Worm (Caenorhabditis elegans): ENCODE measurements around the gene K02A6.3.

The K02A6.3 gene

ce11 chrX:8204475-8204874 lies 27.3 kb downstream of the K02A6.3 start:
- TF ChIP-seq fkh-8 (tag; optimal IDR thresholded peaks at IDR 0.05) (peak; percentile 37), dsc-1 (tag; optimal IDR thresholded peaks at IDR 0.05) (peak; percentile 95), mef-2 (tag; optimal IDR thresholded peaks at IDR 0.05) (no peak), fkh-4 (tag; optimal IDR thresholded peaks at IDR 0.05; ENCODE audit: borderline replicate concordance) (peak; percentile 35), lin-14 (GFP tag; optimal IDR thresholded peaks at IDR 0.05) (peak; percentile 1)

ce11 chrX:8203684-8204083 lies 28.0 kb downstream of the K02A6.3 start, which contains the start of gene C17H11.6:
C17H11.6 (minus strand) TSS chrX:8203784.
- TF ChIP-seq lin-14 (GFP tag; optimal IDR thresholded peaks at IDR 0.05) = no peak
- no peak for TF ChIP-seq nhr-84 (tag; optimal IDR thresholded peaks at IDR 0.05)
- TF ChIP-seq hlh-17 (GFP tag; optimal IDR thresholded peaks at IDR 0.05; ENCODE audit: borderline replicate concordance) = no peak
- TF ChIP-seq nhr-77 (tag; optimal IDR thresholded peaks at IDR 0.05) = no peak
- no peak for TF ChIP-seq sptf-1 (tag; optimal IDR thresholded peaks at IDR 0.05)

ce11 chrX:8201210-8201609 lies 30.5 kb downstream of the K02A6.3 start:
- no peak for TF ChIP-seq ceh-63 (GFP tag; optimal IDR thresholded peaks at IDR 0.05)
- peak; percentile 73 for TF ChIP-seq lin-14 (GFP tag; optimal IDR thresholded peaks at IDR 0.05)
- no peak for TF ChIP-seq elt-2 (tag; optimal IDR thresholded peaks at IDR 0.05)
- no peak for TF ChIP-seq C34B4.2 (tag; optimal IDR thresholded peaks at IDR 0.05)
- TF ChIP-seq skn-1 (tag; optimal IDR thresholded peaks at IDR 0.05) = no peak
- no peak for TF ChIP-seq pqm-1 (tag; optimal IDR thresholded peaks at IDR 0.05)
- TF ChIP-seq nhr-90 (tag; optimal IDR thresholded peaks at IDR 0.05; ENCODE audit: poor library complexity) = no peak
- TF ChIP-seq vab-15 (tag; optimal IDR thresholded peaks at IDR 0.05) = no peak
- TF ChIP-seq ceh-82 (tag; optimal IDR thresholded peaks at IDR 0.05) = no peak
- TF ChIP-seq nhr-85 (tag) = peak; percentile 65
- no peak for TF ChIP-seq mab-9 (GFP tag; IDR thresholded peaks at IDR 0.05)
- peak; percentile 64 for TF ChIP-seq blmp-1 (tag; optimal IDR thresholded peaks at IDR 0.05)
- no peak for TF ChIP-seq lir-3 (tag; optimal IDR thresholded peaks at IDR 0.05; ENCODE audit: poor library complexity)
- TF ChIP-seq sptf-1 (tag; optimal IDR thresholded peaks at IDR 0.05) = no peak
- TF ChIP-seq lin-35 (GFP tag; optimal IDR thresholded peaks at IDR 0.05) = no peak
- no peak for TF ChIP-seq lin-13 (GFP tag; optimal IDR thresholded peaks at IDR 0.05)
- TF ChIP-seq alr-1 (tag; optimal IDR thresholded peaks at IDR 0.05; ENCODE audit: borderline replicate concordance) = no peak

ce11 chrX:8200206-8200605 lies 31.5 kb downstream of the K02A6.3 start:
- TF ChIP-seq ces-1 (GFP tag; optimal IDR thresholded peaks at IDR 0.05) = no peak
- TF ChIP-seq vab-15 (tag; optimal IDR thresholded peaks at IDR 0.05) = no peak
- no peak for TF ChIP-seq swsn-7 (tag; optimal IDR thresholded peaks at IDR 0.05)
- peak; percentile 97 for TF ChIP-seq blmp-1 (tag; optimal IDR thresholded peaks at IDR 0.05)
- TF ChIP-seq skn-1 (tag; optimal IDR thresholded peaks at IDR 0.05) = no peak
- no peak for TF ChIP-seq C04F5.9 (tag; optimal IDR thresholded peaks at IDR 0.05)
- no peak for TF ChIP-seq nhr-77 (tag; optimal IDR thresholded peaks at IDR 0.05)
- no peak for TF ChIP-seq pax-3 (tag; optimal IDR thresholded peaks at IDR 0.05)
- no peak for TF ChIP-seq lin-15B (tag; optimal IDR thresholded peaks at IDR 0.05)
- TF ChIP-seq pqm-1 (tag; optimal IDR thresholded peaks at IDR 0.05) = no peak
- no peak for TF ChIP-seq efl-3 (GFP tag; optimal IDR thresholded peaks at IDR 0.05)
- peak; percentile 28 for TF ChIP-seq lin-14 (GFP tag; optimal IDR thresholded peaks at IDR 0.05)
- no peak for TF ChIP-seq ceh-63 (GFP tag; optimal IDR thresholded peaks at IDR 0.05)
- TF ChIP-seq dpl-1 (GFP tag; optimal IDR thresholded peaks at IDR 0.05) = no peak
- TF ChIP-seq nhr-84 (tag; optimal IDR thresholded peaks at IDR 0.05) = no peak
- TF ChIP-seq lir-3 (tag; optimal IDR thresholded peaks at IDR 0.05; ENCODE audit: poor library complexity) = no peak
- TF ChIP-seq unc-130 (tag; optimal IDR thresholded peaks at IDR 0.05) = no peak
- no peak for TF ChIP-seq ceh-82 (tag; optimal IDR thresholded peaks at IDR 0.05)
- TF ChIP-seq nhr-85 (tag) = peak; percentile 74
- no peak for TF ChIP-seq ceh-90 (tag; optimal IDR thresholded peaks at IDR 0.05)
- no peak for TF ChIP-seq xbp-1 (tag; optimal IDR thresholded peaks at IDR 0.05)
- no peak for TF ChIP-seq egl-27 (tag; optimal IDR thresholded peaks at IDR 0.05)

All from whole organism, L1 larva.